Worm (Caenorhabditis elegans) whole organism, L4 larva: ENCODE data around the gene rrsr-1.

Experiments
- F26F4.8 ChIP-seq: fragments of 200-800 bp; sonication (Bioruptor generic); conservative IDR thresholded peaks from 2 replicates; pipeline ENCODE4 v1.3.6; 2022; ENCODE audit warnings: missing genetic modification characterization, missing compliant biosample characterization
- T20F7.1 ChIP-seq: fragments of 200-800 bp; sonication (Bioruptor generic); optimal IDR thresholded peaks from 2 replicates; lab custom pipeline; 2018; ENCODE audit warnings: mild to moderate bottlenecking, missing genetic modification characterization, missing compliant biosample characterization
- Y48G9A.11 ChIP-seq: fragments of 200-800 bp; sonication (Bioruptor generic); IDR thresholded peaks from 2 replicates; pipeline ENCODE4 v1.3.6; 2022; ENCODE audit warnings: missing genetic modification reagents, missing genetic modification characterization, missing compliant biosample characterization
- Y75B8A.6 ChIP-seq: fragments of 200-800 bp; sonication (Bioruptor generic); IDR thresholded peaks from 2 replicates; pipeline ENCODE4 v1.3.6; 2022; ENCODE audit warnings: missing genetic modification reagents, missing genetic modification characterization, missing compliant biosample characterization
- ama-1 ChIP-seq: fragments of 150-350 bp; optimal IDR thresholded peaks from 2 replicates; lab custom pipeline; 2014; ENCODE audit warnings: inconsistent platforms, mixed read lengths
- arid-1 ChIP-seq: fragments of 200-800 bp; sonication (Bioruptor generic); conservative IDR thresholded peaks from 2 replicates; pipeline ENCODE4 v1.3.6; 2022; ENCODE audit warnings: missing genetic modification reagents, missing genetic modification characterization, missing compliant biosample characterization
- ceh-20 ChIP-seq: fragments of 200-800 bp; sonication (Bioruptor generic); IDR thresholded peaks from 2 replicates; pipeline ENCODE4 v1.3.6; 2022; ENCODE audit warnings: missing genetic modification reagents, missing genetic modification characterization, missing compliant biosample characterization
- ceh-28 ChIP-seq: fragments of 150-350 bp; optimal IDR thresholded peaks from 2 replicates; lab custom pipeline; 2014; ENCODE audit warnings: missing biosample characterization, missing genetic modification reagents, missing genetic modification characterization
- ceh-32 ChIP-seq: sonication (generic microtip); optimal IDR thresholded peaks from 2 replicates; lab custom pipeline; 2016; ENCODE audit warnings: mild to moderate bottlenecking, missing genetic modification characterization, missing compliant biosample characterization; ENCODE audit not compliant: poor library complexity
- ceh-44 ChIP-seq: fragments of 200-800 bp; sonication (Bioruptor generic); IDR thresholded peaks from 2 replicates; pipeline ENCODE4 v1.3.6; 2022; ENCODE audit warnings: missing genetic modification reagents, missing genetic modification characterization, missing compliant biosample characterization
- daf-12 ChIP-seq: fragments of 150-350 bp; optimal IDR thresholded peaks from 2 replicates; lab custom pipeline; 2014; ENCODE audit warnings: missing biosample characterization, missing genetic modification reagents, missing genetic modification characterization
- daf-16 ChIP-seq, 3 experiments: sonication (generic microtip); optimal IDR thresholded peaks; 2 replicates each; lab custom pipeline; 2016 to 2017; ENCODE audit warnings: missing genetic modification characterization in 3 of 3, missing genetic modification reagents in 3 of 3, mild to moderate bottlenecking in 2 of 3, missing compliant biosample characterization in 2 of 3, missing biosample characterization in 1 of 3, moderate library complexity in 1 of 3
- daf-8 ChIP-seq: fragments of 200-800 bp; sonication (Bioruptor generic); IDR thresholded peaks from 2 replicates; pipeline ENCODE4 v1.3.6; 2022; ENCODE audit warnings: missing genetic modification characterization, missing compliant biosample characterization
- dmd-6 ChIP-seq: fragments of 200-800 bp; sonication (Bioruptor generic); IDR thresholded peaks from 2 replicates; pipeline ENCODE4 v1.3.6; 2022; ENCODE audit warnings: missing genetic modification reagents, missing genetic modification characterization, missing compliant biosample characterization
- dmd-9 ChIP-seq: fragments of 200-800 bp; sonication (Bioruptor generic); IDR thresholded peaks from 2 replicates; pipeline ENCODE4 v1.3.6; 2022; ENCODE audit warnings: missing genetic modification reagents, missing genetic modification characterization, missing compliant biosample characterization
- duxl-1 ChIP-seq: sonication (generic microtip); optimal IDR thresholded peaks from 2 replicates; lab custom pipeline; 2016; ENCODE audit warnings: mild to moderate bottlenecking, missing genetic modification characterization, moderate library complexity, missing compliant biosample characterization; ENCODE audit not compliant: poor library complexity
- dve-1 ChIP-seq: sonication (generic microtip); optimal IDR thresholded peaks from 2 replicates; lab custom pipeline; 2017; ENCODE audit warnings: antibody characterized with exemption, mild to moderate bottlenecking, missing genetic modification characterization, missing compliant biosample characterization; ENCODE audit not compliant: insufficient read depth
- egl-43 ChIP-seq: fragments of 200-800 bp; sonication (Bioruptor generic); IDR thresholded peaks from 2 replicates; pipeline ENCODE4 v1.3.6; 2022; ENCODE audit warnings: missing genetic modification reagents, missing genetic modification characterization, missing compliant biosample characterization
- gei-8 ChIP-seq: fragments of 200-800 bp; sonication (Bioruptor generic); optimal IDR thresholded peaks from 2 replicates; lab custom pipeline; 2018; ENCODE audit warnings: mild to moderate bottlenecking, missing genetic modification characterization, missing compliant biosample characterization
- hlh-11 ChIP-seq: fragments of 200-800 bp; sonication (Bioruptor generic); optimal IDR thresholded peaks from 2 replicates; lab custom pipeline; 2018; ENCODE audit warnings: mild to moderate bottlenecking, missing genetic modification characterization, missing compliant biosample characterization
- hlh-30 ChIP-seq: sonication (generic microtip); optimal IDR thresholded peaks from 2 replicates; lab custom pipeline; 2017; ENCODE audit warnings: antibody characterized with exemption, mild to moderate bottlenecking, missing genetic modification characterization, missing compliant biosample characterization; ENCODE audit not compliant: insufficient read depth
- hmg-1.1 ChIP-seq: fragments of 200-800 bp; sonication (Bioruptor generic); IDR thresholded peaks from 2 replicates; pipeline ENCODE4 v1.3.6; 2022; ENCODE audit warnings: missing genetic modification reagents, missing genetic modification characterization, missing compliant biosample characterization
- lin-38 ChIP-seq: fragments of 200-800 bp; sonication (Bioruptor generic); IDR thresholded peaks from 2 replicates; pipeline ENCODE4 v1.3.6; 2022; ENCODE audit warnings: missing genetic modification reagents, missing genetic modification characterization, missing compliant biosample characterization
- lir-3 ChIP-seq: sonication (generic microtip); optimal IDR thresholded peaks from 2 replicates; lab custom pipeline; 2016; ENCODE audit warnings: mild to moderate bottlenecking, missing genetic modification characterization, missing compliant biosample characterization
- lsy-2 ChIP-seq, 2 experiments: fragments of 150-350 bp in 1 of 2; sonication (generic microtip) in 1 of 2; optimal IDR thresholded peaks; 2 replicates each; lab custom pipeline; 2014 to 2017; ENCODE audit warnings: missing biosample characterization in 2 of 2, missing genetic modification characterization in 2 of 2
- madf-5 ChIP-seq, 2 experiments: fragments of 200-800 bp; sonication (Bioruptor generic); IDR thresholded peaks; 2 replicates each; pipeline ENCODE4 v1.3.6; 2022; ENCODE audit warnings: missing compliant biosample characterization in 2 of 2, missing genetic modification characterization in 2 of 2
- mdt-29 ChIP-seq: fragments of 200-800 bp; sonication (Bioruptor generic); IDR thresholded peaks from 2 replicates; pipeline ENCODE4 v1.3.6; 2022; ENCODE audit warnings: missing genetic modification reagents, missing genetic modification characterization, missing compliant biosample characterization
- mes-2 ChIP-seq: sonication (generic microtip); optimal IDR thresholded peaks from 2 replicates; lab custom pipeline; 2016; ENCODE audit warnings: missing genotype, mild to moderate bottlenecking, missing genetic modification characterization, missing compliant biosample characterization; ENCODE audit not compliant: poor library complexity, severe bottlenecking
- mxl-2 ChIP-seq: fragments of 200-800 bp; sonication (Bioruptor generic); conservative IDR thresholded peaks from 2 replicates; pipeline ENCODE4 v1.3.6; 2022; ENCODE audit warnings: missing genetic modification reagents, missing genetic modification characterization, missing compliant biosample characterization
- mxl-3 ChIP-seq: fragments of 200-800 bp; sonication (Bioruptor generic); optimal IDR thresholded peaks from 2 replicates; lab custom pipeline; 2018; ENCODE audit warnings: mild to moderate bottlenecking, missing genetic modification characterization, missing compliant biosample characterization
- nhr-10 ChIP-seq: fragments of 150-350 bp; optimal IDR thresholded peaks from 2 replicates; lab custom pipeline; 2014; ENCODE audit warnings: missing biosample characterization, missing genetic modification characterization
- nhr-102 ChIP-seq: sonication (generic microtip); optimal IDR thresholded peaks from 2 replicates; lab custom pipeline; 2016; ENCODE audit warnings: mild to moderate bottlenecking, missing genetic modification characterization, moderate library complexity, missing compliant biosample characterization
- nhr-11 ChIP-seq: fragments of 150-350 bp; optimal IDR thresholded peaks from 2 replicates; lab custom pipeline; 2014; ENCODE audit warnings: missing biosample characterization, missing genetic modification characterization
- nhr-111 ChIP-seq: fragments of 200-800 bp; sonication (Bioruptor generic); optimal IDR thresholded peaks from 2 replicates; lab custom pipeline; 2018; ENCODE audit warnings: mild to moderate bottlenecking, missing genetic modification characterization, missing compliant biosample characterization
- nhr-28 ChIP-seq: fragments of 150-350 bp; optimal IDR thresholded peaks from 2 replicates; lab custom pipeline; 2014; ENCODE audit warnings: missing biosample characterization, missing genetic modification characterization
- nhr-41 ChIP-seq: fragments of 200-800 bp; sonication (Bioruptor generic); IDR thresholded peaks from 2 replicates; pipeline ENCODE4 v1.3.6; 2022; ENCODE audit warnings: missing genetic modification reagents, missing genetic modification characterization, missing compliant biosample characterization
- nhr-42 ChIP-seq: fragments of 200-800 bp; sonication (Bioruptor generic); IDR thresholded peaks from 2 replicates; pipeline ENCODE4 v1.3.6; 2022; ENCODE audit warnings: missing genetic modification characterization, missing compliant biosample characterization
- nhr-48 ChIP-seq: sonication (generic microtip); optimal IDR thresholded peaks from 2 replicates; lab custom pipeline; 2016; ENCODE audit warnings: mild to moderate bottlenecking, missing genetic modification characterization, missing compliant biosample characterization
- nhr-6 ChIP-seq: fragments of 150-350 bp; optimal IDR thresholded peaks from 2 replicates; lab custom pipeline; 2014; ENCODE audit warnings: missing biosample characterization, missing genetic modification characterization
- php-3 ChIP-seq: fragments of 200-800 bp; sonication (Bioruptor generic); IDR thresholded peaks from 2 replicates; pipeline ENCODE4 v1.3.6; 2022; ENCODE audit warnings: missing genetic modification reagents, missing genetic modification characterization, missing compliant biosample characterization
- pqm-1 ChIP-seq: sonication (generic microtip); optimal IDR thresholded peaks from 2 replicates; lab custom pipeline; 2017; ENCODE audit warnings: missing biosample characterization, missing genetic modification characterization
- saeg-2 ChIP-seq: fragments of 200-800 bp; sonication (Bioruptor generic); IDR thresholded peaks from 2 replicates; pipeline ENCODE4 v1.3.6; 2022; ENCODE audit warnings: missing genetic modification reagents, missing genetic modification characterization, missing compliant biosample characterization
- snpc-4 ChIP-seq: fragments of 150-350 bp; optimal IDR thresholded peaks from 2 replicates; lab custom pipeline; 2014; ENCODE audit warnings: missing biosample characterization, missing genetic modification characterization
- tag-97 ChIP-seq: fragments of 200-800 bp; sonication (Bioruptor generic); IDR thresholded peaks from 2 replicates; pipeline ENCODE4 v1.3.6; 2022; ENCODE audit warnings: missing genetic modification characterization, missing compliant biosample characterization
- unc-130 ChIP-seq: sonication (generic microtip); optimal IDR thresholded peaks from 2 replicates; lab custom pipeline; 2016; ENCODE audit warnings: missing genetic modification reagents, missing genetic modification characterization, missing compliant biosample characterization
- unc-62 ChIP-seq, 3 experiments: fragments of 150-350 bp in 1 of 3; sonication (generic microtip); optimal IDR thresholded peaks in 2 of 3; peaks in 1 of 3; 1 replicate in 1 of 3; 2 replicates in 2 of 3; lab custom pipeline; 2014 to 2017; ENCODE audit warnings: missing biosample characterization in 3 of 3, missing genetic modification characterization in 3 of 3, missing genetic modification reagents in 3 of 3, missing genotype in 1 of 3
- zfp-2 ChIP-seq: sonication (generic microtip); optimal IDR thresholded peaks from 2 replicates; lab custom pipeline; 2016; ENCODE audit warnings: mild to moderate bottlenecking, missing genetic modification characterization, missing compliant biosample characterization
- ztf-7 ChIP-seq: fragments of 150-350 bp; optimal IDR thresholded peaks from 2 replicates; lab custom pipeline; 2014; ENCODE audit warnings: missing biosample characterization, missing genetic modification characterization

Gene rrsr-1

DNA sequence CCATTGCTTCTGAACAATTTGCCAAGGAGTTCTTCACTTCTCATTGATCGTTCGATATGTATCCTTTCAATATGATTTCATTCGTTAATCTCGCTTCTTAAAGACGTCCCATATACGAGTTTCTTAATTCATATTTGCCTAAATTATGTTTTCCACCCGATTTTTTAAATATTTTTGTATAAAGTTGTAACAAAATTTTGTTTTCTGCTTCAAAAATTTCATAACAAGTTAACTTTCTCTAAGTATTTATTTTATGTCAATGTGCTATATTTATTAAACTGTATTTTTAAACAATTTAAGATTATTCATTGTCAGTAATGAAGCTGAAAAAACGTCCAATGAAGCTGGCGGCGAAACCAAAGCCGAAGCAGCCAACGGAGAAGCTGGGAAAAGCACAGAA is 24.6 kb upstream of the rrsr-1 start, which contains the start of gene F23B12.7:
TSS of gene F23B12.7 (plus strand) at position 301 of the 400 bp plus-strand sequence.
- TF ChIP-seq daf-8 (GFP tag; lab: Robert Waterston, UW) (no peak), ama-1 (lab: Kevin White, UChicago) (peak; percentile 12)
- TF ChIP-seq, all 104 proteins: peak for 1

DNA sequence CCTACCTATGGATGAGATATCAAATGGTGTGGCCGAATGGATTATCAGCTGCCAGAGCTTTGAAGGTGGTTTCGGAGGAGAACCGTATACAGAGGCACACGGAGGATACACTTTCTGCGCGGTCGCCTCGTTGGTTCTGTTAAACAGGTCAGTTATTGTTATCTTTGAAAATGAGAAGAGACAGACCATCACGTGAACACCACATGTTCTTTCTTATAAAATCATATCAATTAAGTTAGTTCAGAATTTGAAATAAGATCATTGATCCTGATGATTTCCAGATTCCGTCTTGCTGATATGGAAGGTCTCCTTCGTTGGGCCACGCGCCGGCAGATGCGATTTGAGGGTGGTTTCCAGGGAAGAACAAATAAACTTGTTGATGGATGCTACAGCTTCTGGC is 23.9 kb upstream of the rrsr-1 start:
- TF ChIP-seq nhr-28 (peak; percentile 37), madf-5 (GFP tag; IDR thresholded peaks at IDR 0.05; lab: Robert Waterston, UW) (no peak), lir-3 (tag; lab: Kevin White, UChicago) (no peak), Y48G9A.11 (no peak), nhr-11 (tag; lab: Kevin White, UChicago) (no peak), arid-1 (no peak), saeg-2 (no peak), mxl-3 (GFP tag; lab: Kevin White, UChicago) (peak; percentile 38), daf-16 (GFP tag; optimal IDR thresholded peaks at IDR 0.05; lab: Kevin White, UChicago) (no peak), daf-16 (tag; optimal IDR thresholded peaks at IDR 0.05; lab: Kevin White, UChicago) (no peak), hmg-1.1 (no peak), nhr-41 (GFP tag; lab: Robert Waterston, UW) (no peak), T20F7.1 (no peak), unc-62 (GFP tag; optimal IDR thresholded peaks at IDR 0.05 in 1 of 2; lab: Kevin White, UChicago) (no peak), unc-62 (tag; optimal IDR thresholded peaks at IDR 0.05; lab: Kevin White, UChicago) (no peak), dmd-6 (GFP tag; lab: Robert Waterston, UW) (peak; percentile 26; the same call in 1 of the 2 replicates), ceh-32 (no peak), mdt-29 (GFP tag; lab: Robert Waterston, UW) (no peak), ceh-44 (no peak), nhr-48 (tag; lab: Kevin White, UChicago) (no peak), unc-130 (GFP tag; lab: Kevin White, UChicago) (no peak), nhr-102 (tag; lab: Kevin White, UChicago) (no peak), nhr-10 (no peak), lin-38 (GFP tag; lab: Robert Waterston, UW) (no peak), Y75B8A.6 (GFP tag; lab: Robert Waterston, UW) (no peak), dmd-9 (GFP tag; lab: Robert Waterston, UW) (no peak), mxl-2 (peak; percentile 63; the same call in 1 of the 2 replicates), tag-97 (no peak), nhr-111 (GFP tag; lab: Kevin White, UChicago) (no peak), ceh-28 (tag; lab: Kevin White, UChicago) (no peak), snpc-4 (tag; lab: Kevin White, UChicago) (no peak), daf-12 (tag; lab: Kevin White, UChicago) (no peak), ceh-20 (GFP tag; lab: Robert Waterston, UW) (no peak), mes-2 (tag; lab: Kevin White, UChicago) (no peak), F26F4.8 (GFP tag; lab: Robert Waterston, UW) (no peak), gei-8 (GFP tag; lab: Kevin White, UChicago) (no peak), php-3 (GFP tag; lab: Robert Waterston, UW) (no peak), hlh-30 (peak; percentile 58)

DNA sequence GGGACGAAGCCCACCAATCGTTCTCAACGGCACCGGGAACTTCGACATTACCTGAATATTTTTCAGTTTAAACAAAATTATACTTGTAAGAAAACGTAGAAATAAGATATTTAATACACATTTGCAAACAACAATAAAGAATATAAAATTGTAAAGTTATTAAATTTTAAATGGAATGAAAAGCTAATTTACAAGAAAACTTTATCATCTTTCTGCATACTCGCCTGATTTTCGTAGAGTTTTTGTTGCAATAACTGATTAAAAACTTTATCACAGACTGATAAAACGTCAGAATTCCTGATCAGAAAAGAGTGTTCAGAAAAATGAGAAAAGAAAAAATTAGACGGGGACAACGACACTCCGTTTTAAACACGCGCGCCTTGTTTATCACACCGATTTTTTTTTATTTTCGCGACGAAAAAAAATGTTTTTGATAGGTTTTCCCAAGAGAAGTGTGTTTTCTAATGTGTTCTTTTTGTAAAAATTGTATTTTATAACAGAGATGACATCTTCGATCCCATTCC is 22.5 kb upstream of the rrsr-1 start, which contains the start of the genes dlat-1 and fntb-1:
TSS of gene dlat-1 (minus strand) at position 51 of the 524 bp plus-strand sequence.
TSS of gene fntb-1 (plus strand) at position 412 of the 524 bp plus-strand sequence.
- TF ChIP-seq hlh-11 (tag; lab: Kevin White, UChicago) (peak; percentile 44), nhr-28 (peak; percentile 68), pqm-1 (peak; percentile 74), duxl-1 (tag; lab: Kevin White, UChicago) (no peak), egl-43 (no peak), nhr-6 (tag; lab: Kevin White, UChicago) (peak; percentile 48), zfp-2 (tag; lab: Kevin White, UChicago) (no peak), lsy-2 (tag; optimal IDR thresholded peaks at IDR 0.05; lab: Kevin White, UChicago) (no peak), Y75B8A.6 (GFP tag; lab: Robert Waterston, UW) (no peak), nhr-42 (GFP tag; lab: Robert Waterston, UW) (no peak), dve-1 (tag; lab: Kevin White, UChicago) (peak; percentile 24), nhr-111 (GFP tag; lab: Kevin White, UChicago) (no peak), ztf-7 (tag; lab: Kevin White, UChicago) (no peak), mes-2 (tag; lab: Kevin White, UChicago) (peak; percentile 19), mxl-2 (no peak), dmd-6 (GFP tag; lab: Robert Waterston, UW) (peak; percentile 56)
